Fruit fly (Drosophila melanogaster) whole organism, embryonic: ENCODE measurements around the gene Vha16-2.

Source experiments
- cad ChIP-seq: fragments of >200 bp; optimal IDR thresholded peaks from 2 replicates; lab custom pipeline; 2017; ENCODE audit warnings: missing biosample characterization, missing genetic modification characterization
- psq ChIP-seq: fragments of 200-800 bp; sonication (Bioruptor generic); optimal IDR thresholded peaks from 2 replicates; lab custom pipeline; 2017; ENCODE audit warnings: missing biosample characterization, missing genetic modification characterization

DNA sequence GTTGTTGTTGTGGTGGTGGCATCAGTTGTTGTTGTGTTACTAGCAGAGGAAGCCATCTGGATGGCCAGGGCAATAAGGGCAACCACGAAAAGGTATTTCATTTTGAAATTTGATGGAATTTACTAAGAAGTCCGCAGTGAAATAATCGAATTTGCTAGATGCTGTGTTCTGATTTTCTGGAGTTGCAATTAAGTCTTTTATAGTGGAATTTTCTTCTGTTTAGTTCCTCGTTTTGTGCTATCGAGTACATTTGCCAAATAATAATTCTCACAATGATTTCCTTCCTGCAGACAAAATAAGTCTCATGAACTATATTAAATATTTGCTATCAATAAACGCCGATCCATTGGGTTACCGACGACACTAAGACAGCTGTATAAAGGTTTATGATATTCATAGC, 35.7 kb downstream of the Vha16-2 start, which contains the start of gene CG33272:
- TF ChIP-seq cad (GFP tag; lab: Kevin White, UChicago) (no peak), psq (GFP tag; lab: Kevin White, UChicago) (no peak)
